Worm (Caenorhabditis elegans) whole organism, dauer: ENCODE measurements around the gene F47B8.14.
"Not testable (repeated sequence)": the region's sequence is repeated elsewhere in the genome, so short reads cannot be mapped to it uniquely, and the experiment has no call there.

Source experiments
- unc-62 ChIP-seq: sonication (generic microtip); optimal IDR thresholded peaks from 2 replicates; lab custom pipeline; 2017; ENCODE audit warnings: missing biosample characterization, missing genetic modification reagents, missing genetic modification characterization

Gene F47B8.14

ce11 chrV:14320246-14320645 lies at the start of gene F47B8.14:
Gene F47B8.14, plus strand, starts transcription at chrV:14320546.
- no peak for TF ChIP-seq unc-62 (GFP tag; lab: Kevin White, UChicago)

DNA sequence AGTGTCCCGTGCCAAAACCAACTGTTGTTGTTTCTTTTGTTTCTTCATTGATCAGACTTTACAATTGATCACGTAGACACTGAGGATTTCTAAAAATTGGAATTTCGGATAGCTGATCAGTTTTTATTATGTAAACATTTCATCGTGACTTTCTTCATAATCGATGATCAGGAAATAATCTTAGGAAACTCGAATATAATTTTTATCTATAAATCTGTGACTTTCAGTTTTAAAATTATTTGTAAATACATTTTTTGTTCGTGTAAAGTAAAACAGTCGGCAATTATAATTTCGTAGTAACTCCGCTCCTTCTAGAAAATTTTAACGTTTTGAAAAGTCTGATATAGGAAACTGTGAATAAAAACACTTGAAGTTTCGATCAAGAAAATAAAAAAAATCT lies 49.6 kb upstream of the F47B8.14 start, which contains the start of gene F40G12.5:
TSS of gene F40G12.5 (minus strand) at position 101 of the 400 bp plus-strand sequence.
- TF ChIP-seq unc-62 (GFP tag; lab: Kevin White, UChicago): no peak

ce11 chrV:14273019-14273418 lies 47.3 kb upstream of the F47B8.14 start, which contains the start of gene F40G12.6:
Gene F40G12.6, minus strand, starts transcription at chrV:14273119.
- no peak for TF ChIP-seq unc-62 (GFP tag; lab: Kevin White, UChicago)

ce11 chrV:14274268-14274667 lies 46.1 kb upstream of the F47B8.14 start, which contains the start of gene F40G12.7:
Gene F40G12.7, plus strand, starts transcription at chrV:14274568.
- TF ChIP-seq unc-62 (GFP tag; lab: Kevin White, UChicago): not testable (repeated sequence)

DNA sequence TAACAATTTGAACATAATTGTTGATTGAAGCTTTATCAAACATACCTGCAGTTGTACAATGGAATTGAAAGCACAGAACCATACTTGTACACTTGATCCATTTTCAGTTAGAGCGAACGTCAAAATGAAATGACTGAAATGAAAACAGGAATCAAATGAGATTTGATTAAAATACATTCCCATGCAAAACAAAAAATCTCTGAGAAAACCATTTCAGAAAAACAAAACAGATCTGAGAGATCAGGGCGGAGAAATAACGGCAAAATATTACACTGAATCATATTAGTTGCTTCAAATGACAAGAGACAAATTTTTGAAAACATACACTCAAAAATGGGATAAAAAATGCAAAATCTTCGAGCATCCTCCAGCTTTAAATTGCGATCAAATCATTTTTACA lies 40.6 kb upstream of the F47B8.14 start, which contains the start of gene srt-33:
TSS of gene srt-33 (minus strand) at position 101 of the 400 bp plus-strand sequence.
- TF ChIP-seq unc-62 (GFP tag; lab: Kevin White, UChicago): no peak

ce11 chrV:14282222-14282709 lies 38.1 kb upstream of the F47B8.14 start, which contains the start of the genes srt-74 and F40G12.9:
Gene srt-74, minus strand, starts transcription at chrV:14282322.
Gene F40G12.9, plus strand, starts transcription at chrV:14282659.
- no peak for TF ChIP-seq unc-62 (GFP tag; lab: Kevin White, UChicago)

DNA sequence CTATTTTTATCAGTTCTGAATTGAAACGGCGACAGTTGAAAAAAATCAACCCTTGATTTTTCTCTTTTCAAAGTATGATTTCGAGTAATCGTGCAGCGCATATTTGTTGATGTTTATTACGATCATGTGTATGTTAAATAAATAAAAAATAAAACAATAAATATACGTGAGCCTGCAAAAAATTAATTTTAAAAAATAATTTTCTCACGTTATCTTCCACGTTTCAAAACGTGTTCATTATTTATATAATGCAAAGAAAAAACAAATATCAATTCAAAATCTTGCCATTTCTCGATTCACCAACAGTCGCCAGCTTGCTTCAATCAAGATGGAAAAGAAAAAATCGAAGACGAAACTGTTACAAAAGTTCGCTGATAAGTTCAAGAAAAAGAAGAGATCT lies 37.1 kb upstream of the F47B8.14 start, which contains the start of gene F40G12.10:
TSS of gene F40G12.10 (plus strand) at position 301 of the 400 bp plus-strand sequence.
- TF ChIP-seq unc-62 (GFP tag; lab: Kevin White, UChicago): no peak

DNA sequence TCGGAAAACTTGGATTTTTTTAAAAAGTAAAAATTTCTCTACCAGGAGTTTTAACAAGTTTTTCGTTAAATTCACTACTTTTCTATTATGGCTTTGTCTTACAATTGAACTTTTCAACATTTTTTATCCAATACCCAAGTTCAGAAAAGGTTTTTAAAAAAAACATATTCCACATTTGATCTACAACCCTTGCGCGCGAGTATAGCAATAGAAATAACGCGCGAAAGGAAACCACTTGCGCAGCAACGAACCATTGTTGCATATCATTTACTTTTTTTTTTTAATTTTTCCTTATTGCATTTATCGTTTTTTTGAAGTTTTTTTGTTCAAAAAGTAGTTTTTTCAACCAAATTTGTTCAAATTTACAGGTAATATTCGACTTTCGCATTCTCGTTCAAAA lies 34.5 kb upstream of the F47B8.14 start, which contains the start of gene F40G12.11:
TSS of gene F40G12.11 (plus strand) at position 369 of the 400 bp plus-strand sequence.
- TF ChIP-seq unc-62 (GFP tag; lab: Kevin White, UChicago): no peak

- no peak for TF ChIP-seq unc-62 (GFP tag; lab: Kevin White, UChicago)
Measured at ce11 chrV:14289363-14289762, 31.0 kb upstream of the F47B8.14 start, which contains the start of gene F14D7.1. Gene F14D7.1, minus strand, starts transcription at chrV:14289463.

- no peak for TF ChIP-seq unc-62 (GFP tag; lab: Kevin White, UChicago)
Measured at ce11 chrV:14290636-14291035, 29.7 kb upstream of the F47B8.14 start, which contains the start of gene F14D7.18. Gene F14D7.18, minus strand, starts transcription at chrV:14290736.

- TF ChIP-seq unc-62 (GFP tag; lab: Kevin White, UChicago): no peak
Measured at ce11 chrV:14293667-14294194, 26.6 kb upstream of the F47B8.14 start, which contains the start of gene F14D7.2. Gene F14D7.2, minus strand, starts transcription at chrV:14293717.

- no peak for TF ChIP-seq unc-62 (GFP tag; lab: Kevin White, UChicago)
Measured at ce11 chrV:14294396-14294795, 25.9 kb upstream of the F47B8.14 start, which contains the start of gene F14D7.9. Gene F14D7.9, plus strand, starts transcription at chrV:14294696.

DNA sequence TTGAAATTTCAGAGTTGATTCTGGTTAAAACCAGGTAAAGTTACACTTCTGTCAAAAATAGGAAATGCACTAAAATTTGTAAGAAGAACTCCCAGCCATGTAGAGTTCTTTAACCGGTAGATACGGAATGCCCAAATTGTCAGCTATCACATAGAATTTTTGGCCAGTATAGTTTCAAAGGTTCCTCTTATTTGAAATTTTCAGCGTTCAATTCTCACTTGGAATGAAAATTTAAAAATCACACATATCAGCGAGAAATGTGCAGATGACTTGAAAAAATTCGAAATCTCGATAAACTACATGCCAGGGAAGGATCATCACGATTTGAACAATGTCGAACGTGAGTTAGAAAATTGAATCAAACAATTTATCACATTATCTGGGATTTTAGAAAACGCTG lies 23.8 kb upstream of the F47B8.14 start, which contains the start of gene F14D7.3:
TSS of gene F14D7.3 (plus strand) at position 301 of the 400 bp plus-strand sequence.
- TF ChIP-seq unc-62 (GFP tag; lab: Kevin White, UChicago): no peak

- no peak for TF ChIP-seq unc-62 (GFP tag; lab: Kevin White, UChicago)
Measured at ce11 chrV:14299569-14300064, 20.7 kb upstream of the F47B8.14 start, which contains the start of the genes spig-3 and F14D7.12. Gene spig-3, minus strand, starts transcription at chrV:14299669. Gene F14D7.12, plus strand, starts transcription at chrV:14300014.

DNA sequence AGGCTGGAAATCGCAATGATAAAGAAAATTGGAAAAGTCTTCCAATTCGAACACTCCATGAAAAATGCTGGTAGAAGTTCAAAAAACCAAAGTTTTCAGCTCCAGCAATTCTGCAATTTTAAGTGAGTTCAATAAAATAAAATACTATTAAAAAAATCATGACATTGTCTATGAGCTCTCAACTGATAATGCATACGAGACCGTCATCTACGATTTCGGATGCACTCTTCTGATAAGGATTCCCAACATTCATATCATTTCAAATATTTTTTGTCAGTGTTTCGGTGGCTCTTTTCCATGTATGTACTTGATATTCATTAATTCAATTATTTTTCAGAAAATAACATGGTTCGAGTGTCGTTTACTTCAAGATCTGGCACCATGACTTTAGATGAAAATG lies 19.3 kb upstream of the F47B8.14 start, which contains the start of gene F14D7.6:
TSS of gene F14D7.6 (plus strand) at position 338 of the 400 bp plus-strand sequence.
- no peak for TF ChIP-seq unc-62 (GFP tag; lab: Kevin White, UChicago)

- not testable (repeated sequence) for TF ChIP-seq unc-62 (GFP tag; lab: Kevin White, UChicago)
Measured at ce11 chrV:14306771-14307170, 13.6 kb upstream of the F47B8.14 start, which contains the start of gene spig-4. Gene spig-4, minus strand, starts transcription at chrV:14306871.
